Fruit fly (Drosophila melanogaster): ENCODE measurements around the gene Spps.

dm6 chr3R:24270578-24270977, 43.8 kb upstream of the Spps start:
- TF ChIP-seq ovo (GFP tag; optimal IDR thresholded peaks at IDR 0.05): no peak
- no peak for TF ChIP-seq kay (GFP tag; ENCODE audit: borderline replicate concordance)
- no peak for TF ChIP-seq CG1620 (GFP tag; optimal IDR thresholded peaks at IDR 0.05)
